ENCODE assay signal across 6 fruit fly cellular contexts in genomic region chr3R:29591481-29592138, dm6.
TF ChIP-seq lines count a peak whose summit lies in the region.

alph (plus strand) TSS chr3R:29591831.

- peak; percentile 76 to 82 for TF ChIP-seq CTCF in S2 (optimal IDR thresholded peaks at IDR 0.05; lab: Kevin White, UChicago)
- TF ChIP-seq CTCF in whole organism, embryonic (GFP tag; optimal IDR thresholded peaks at IDR 0.05; lab: Kevin White, UChicago), result peak; percentile 71

TF ChIP-seq in whole organism, adult, 20 proteins besides CTCF, POLR2A, EP300 and RAD21:
- no peak for TF ChIP-seq tj (GFP tag; optimal IDR thresholded peaks at IDR 0.05; lab: Kevin White, UChicago)
- peak; percentile 13 for TF ChIP-seq Hr96 (GFP tag; optimal IDR thresholded peaks at IDR 0.05; lab: Kevin White, UChicago)
- no peak for TF ChIP-seq kay (GFP tag; lab: Kevin White, UChicago; ENCODE audit: borderline replicate concordance)
- peak; percentile 20 for TF ChIP-seq toe (GFP tag; optimal IDR thresholded peaks at IDR 0.05; lab: Kevin White, UChicago)
- peak; percentile 28 for TF ChIP-seq Mnt (GFP tag; optimal IDR thresholded peaks at IDR 0.05; lab: Kevin White, UChicago)

TF ChIP-seq in whole organism, embryonic, 481 proteins besides CTCF, POLR2A, EP300 and RAD21 (continues in another document):
- TF ChIP-seq H2.0 (GFP tag; IDR thresholded peaks at IDR 0.05; lab: Robert Waterston, UW), result peak; percentile 13; the same call in 1 of the 2 replicates
- no peak for TF ChIP-seq CG6175 (GFP tag; IDR thresholded peaks at IDR 0.05; lab: Robert Waterston, UW)
- no peak for TF ChIP-seq sim (GFP tag; IDR thresholded peaks at IDR 0.05; lab: Robert Waterston, UW)
- TF ChIP-seq toy (GFP tag; IDR thresholded peaks at IDR 0.05; lab: Robert Waterston, UW), result no peak
- no peak for TF ChIP-seq Mes4 (GFP tag; optimal IDR thresholded peaks at IDR 0.05; lab: Kevin White, UChicago)
- TF ChIP-seq Asciz (GFP tag; optimal IDR thresholded peaks at IDR 0.05; lab: Kevin White, UChicago), result peak; percentile 23
- no peak for TF ChIP-seq CG30020 (tag; optimal IDR thresholded peaks at IDR 0.05; lab: Kevin White, UChicago)
- TF ChIP-seq Sin3A (optimal IDR thresholded peaks at IDR 0.05; lab: Kevin White, UChicago), result peak; percentile 78
- no peak for TF ChIP-seq Hmx (GFP tag; optimal IDR thresholded peaks at IDR 0.05; lab: Kevin White, UChicago)
- peak; percentile 8 for TF ChIP-seq CG1602 (GFP tag; optimal IDR thresholded peaks at IDR 0.05; lab: Kevin White, UChicago)
- TF ChIP-seq ara (GFP tag; IDR thresholded peaks at IDR 0.05; lab: Robert Waterston, UW), result 0 out of 2 replicates have a peak, but pooled peaks have one; percentile 15
- no peak for TF ChIP-seq dimm (GFP tag; IDR thresholded peaks at IDR 0.05; lab: Robert Waterston, UW)
- no peak for TF ChIP-seq CG15479 (GFP tag; optimal IDR thresholded peaks at IDR 0.05; lab: Kevin White, UChicago)
- no peak for TF ChIP-seq tio (GFP tag; optimal IDR thresholded peaks at IDR 0.05; lab: Kevin White, UChicago)
- TF ChIP-seq B-H2 (GFP tag; optimal IDR thresholded peaks at IDR 0.05; lab: Kevin White, UChicago), result no peak
- TF ChIP-seq vvl (GFP tag; IDR thresholded peaks at IDR 0.05; lab: Robert Waterston, UW), result peak; percentile 61
- no peak for TF ChIP-seq pnt (GFP tag; optimal IDR thresholded peaks at IDR 0.05; lab: Kevin White, UChicago)
- peak; percentile 97 for TF ChIP-seq Elba2 (GFP tag; optimal IDR thresholded peaks at IDR 0.05; lab: Kevin White, UChicago)
- TF ChIP-seq sc (optimal IDR thresholded peaks at IDR 0.05; lab: Kevin White, UChicago), result no peak
- TF ChIP-seq sc (GFP tag; optimal IDR thresholded peaks at IDR 0.05; lab: Kevin White, UChicago), result no peak
- TF ChIP-seq pros (GFP tag; optimal IDR thresholded peaks at IDR 0.05; lab: Kevin White, UChicago), result no peak
- TF ChIP-seq ro (GFP tag; IDR thresholded peaks at IDR 0.05; lab: Robert Waterston, UW), result no peak

TF ChIP-seq in whole organism, prepupa, 60 proteins besides CTCF, POLR2A, EP300 and RAD21 (continues in another document):
- TF ChIP-seq CG31627 (GFP tag; optimal IDR thresholded peaks at IDR 0.05; lab: Kevin White, UChicago) (peak; percentile 25), CG6808 (GFP tag; optimal IDR thresholded peaks at IDR 0.05; lab: Kevin White, UChicago) (no peak), Hr4 (GFP tag; optimal IDR thresholded peaks at IDR 0.05; lab: Kevin White, UChicago) (peak; percentile 54), esn (GFP tag; optimal IDR thresholded peaks at IDR 0.05; lab: Kevin White, UChicago) (peak; percentile 54), Ets96B (tag; optimal IDR thresholded peaks at IDR 0.05; lab: Kevin White, UChicago) (peak; percentile 50), CG1621 (tag; optimal IDR thresholded peaks at IDR 0.05; lab: Kevin White, UChicago) (no peak), achi (GFP tag; optimal IDR thresholded peaks at IDR 0.05; lab: Kevin White, UChicago) (peak; percentile 42), spab (GFP tag; optimal IDR thresholded peaks at IDR 0.05; lab: Kevin White, UChicago) (no peak), dac (GFP tag; optimal IDR thresholded peaks at IDR 0.05; lab: Kevin White, UChicago) (peak; percentile 11), salr (GFP tag; optimal IDR thresholded peaks at IDR 0.05; lab: Kevin White, UChicago) (no peak), Eip78C (GFP tag; lab: Kevin White, UChicago) (peak; percentile 89), vri (GFP tag; optimal IDR thresholded peaks at IDR 0.05; lab: Kevin White, UChicago) (peak; percentile 14), ss (GFP tag; optimal IDR thresholded peaks at IDR 0.05; lab: Kevin White, UChicago) (peak in 1 of 2 experiments; percentile 13), CG15336 (GFP tag; IDR thresholded peaks at IDR 0.05; lab: Robert Waterston, UW) (no peak), Hr39 (GFP tag; optimal IDR thresholded peaks at IDR 0.05; lab: Kevin White, UChicago) (peak; percentile 45), CG11902 (GFP tag; optimal IDR thresholded peaks at IDR 0.05; lab: Kevin White, UChicago) (no peak), CG11762 (GFP tag; optimal IDR thresholded peaks at IDR 0.05; lab: Kevin White, UChicago; ENCODE audit: insufficient read depth) (no peak), CG3032 (tag; optimal IDR thresholded peaks at IDR 0.05; lab: Kevin White, UChicago) (no peak), Gug (GFP tag; IDR thresholded peaks at IDR 0.05; lab: Robert Waterston, UW) (no peak), OdsH (GFP tag; optimal IDR thresholded peaks at IDR 0.05; lab: Kevin White, UChicago) (peak; percentile 63), lz (GFP tag; optimal IDR thresholded peaks at IDR 0.05; lab: Kevin White, UChicago) (peak; percentile 51), Sox14 (GFP tag; optimal IDR thresholded peaks at IDR 0.05; lab: Kevin White, UChicago) (peak; percentile 77), svp (GFP tag; lab: Kevin White, UChicago) (peak; percentile 82)

TF ChIP-seq in whole organism, pupa, 21 proteins besides CTCF, POLR2A, EP300 and RAD21:
- TF ChIP-seq CG15710 (tag; optimal IDR thresholded peaks at IDR 0.05; lab: Kevin White, UChicago), result no peak
- TF ChIP-seq CG32121 (GFP tag; IDR thresholded peaks at IDR 0.05; lab: Robert Waterston, UW), result no peak; the same call in 1 of the 2 replicates
- no peak for TF ChIP-seq fd96Ca (GFP tag; IDR thresholded peaks at IDR 0.05; lab: Robert Waterston, UW)
- peak; percentile 25; the same call in 1 of the 2 replicates for TF ChIP-seq CG12605 (GFP tag; IDR thresholded peaks at IDR 0.05; lab: Robert Waterston, UW)
- no peak for TF ChIP-seq CG14655 (GFP tag; optimal IDR thresholded peaks at IDR 0.05; lab: Kevin White, UChicago)
- peak; percentile 43 for TF ChIP-seq CG8159 (tag; optimal IDR thresholded peaks at IDR 0.05; lab: Kevin White, UChicago)
- TF ChIP-seq CG10348 (GFP tag; IDR thresholded peaks at IDR 0.05; lab: Robert Waterston, UW), result no peak
- peak; percentile 26 for TF ChIP-seq CG8301 (tag; optimal IDR thresholded peaks at IDR 0.05; lab: Kevin White, UChicago)
- no peak for TF ChIP-seq Snoo (tag; optimal IDR thresholded peaks at IDR 0.05; lab: Kevin White, UChicago)
- TF ChIP-seq rn (GFP tag; IDR thresholded peaks at IDR 0.05; lab: Robert Waterston, UW), result no peak
- TF ChIP-seq CG4496 (GFP tag; IDR thresholded peaks at IDR 0.05; lab: Robert Waterston, UW), result peak; percentile 45; the same call in 2 of the 3 replicates
- no peak; the same call in 1 of the 2 replicates for TF ChIP-seq Ets98B (GFP tag; IDR thresholded peaks at IDR 0.05; lab: Robert Waterston, UW)
- peak; percentile 43 for TF ChIP-seq CG9948 (tag; optimal IDR thresholded peaks at IDR 0.05; lab: Kevin White, UChicago)
- no peak for TF ChIP-seq gl (tag; optimal IDR thresholded peaks at IDR 0.05; lab: Kevin White, UChicago)
- peak; percentile 47 for TF ChIP-seq Pif1A (GFP tag; optimal IDR thresholded peaks at IDR 0.05; lab: Kevin White, UChicago)
- TF ChIP-seq CG13204 (GFP tag; optimal IDR thresholded peaks at IDR 0.05; lab: Kevin White, UChicago), result no peak
- TF ChIP-seq CG17806 (tag; optimal IDR thresholded peaks at IDR 0.05; lab: Kevin White, UChicago), result peak; percentile 44
- TF ChIP-seq EcR (GFP tag; optimal IDR thresholded peaks at IDR 0.05; lab: Kevin White, UChicago), result peak; percentile 18
- TF ChIP-seq D1 (tag; optimal IDR thresholded peaks at IDR 0.05; lab: Kevin White, UChicago), result no peak
- no peak for TF ChIP-seq CG34367 (tag; optimal IDR thresholded peaks at IDR 0.05; lab: Kevin White, UChicago)
- peak; percentile 29 for TF ChIP-seq Pif1B (GFP tag; optimal IDR thresholded peaks at IDR 0.05; lab: Kevin White, UChicago)

TF ChIP-seq in whole organism, wandering third instar larva, 38 proteins besides CTCF, POLR2A, EP300 and RAD21 (continues in another document):
- no peak for TF ChIP-seq CG32264 (GFP tag; optimal IDR thresholded peaks at IDR 0.05; lab: Kevin White, UChicago)
- no peak for TF ChIP-seq GATAd (GFP tag; optimal IDR thresholded peaks at IDR 0.05; lab: Kevin White, UChicago)
- peak; percentile 42 for TF ChIP-seq Myc (optimal IDR thresholded peaks at IDR 0.05; lab: Kevin White, UChicago)
- no peak for TF ChIP-seq N (GFP tag; optimal IDR thresholded peaks at IDR 0.05; lab: Kevin White, UChicago)
- no peak for TF ChIP-seq usp (GFP tag; optimal IDR thresholded peaks at IDR 0.05; lab: Kevin White, UChicago)
- TF ChIP-seq sage (GFP tag; optimal IDR thresholded peaks at IDR 0.05; lab: Kevin White, UChicago), result peak; percentile 22
- TF ChIP-seq dmrt93B (GFP tag; optimal IDR thresholded peaks at IDR 0.05; lab: Kevin White, UChicago), result no peak
- TF ChIP-seq Abd-B (GFP tag; optimal IDR thresholded peaks at IDR 0.05; lab: Kevin White, UChicago), result no peak
- no peak for TF ChIP-seq lola (GFP tag; optimal IDR thresholded peaks at IDR 0.05; lab: Kevin White, UChicago)
- no peak for TF ChIP-seq ey (GFP tag; optimal IDR thresholded peaks at IDR 0.05; lab: Kevin White, UChicago)
- TF ChIP-seq Rel (GFP tag; optimal IDR thresholded peaks at IDR 0.05; lab: Kevin White, UChicago), result no peak
- TF ChIP-seq Rel (tag; optimal IDR thresholded peaks at IDR 0.05; lab: Kevin White, UChicago), result no peak
- no peak for TF ChIP-seq Vsx2 (GFP tag; optimal IDR thresholded peaks at IDR 0.05; lab: Kevin White, UChicago; ENCODE audit: partially characterized antibody)
- no peak for TF ChIP-seq OdsH (GFP tag; optimal IDR thresholded peaks at IDR 0.05; lab: Kevin White, UChicago)
- TF ChIP-seq dl (GFP tag; optimal IDR thresholded peaks at IDR 0.05; lab: Kevin White, UChicago; ENCODE audit: insufficient read depth in 1 of 2, partially characterized antibody in 2 of 2), result no peak
- TF ChIP-seq psq (GFP tag; optimal IDR thresholded peaks at IDR 0.05; lab: Kevin White, UChicago), result no peak
- TF ChIP-seq Dfd (GFP tag; optimal IDR thresholded peaks at IDR 0.05; lab: Kevin White, UChicago), result no peak
- TF ChIP-seq brk (GFP tag; optimal IDR thresholded peaks at IDR 0.05; lab: Kevin White, UChicago), result peak; percentile 45
- peak; percentile 45 for TF ChIP-seq tai (GFP tag; optimal IDR thresholded peaks at IDR 0.05; lab: Kevin White, UChicago)
- peak; percentile 28 for TF ChIP-seq br (GFP tag; optimal IDR thresholded peaks at IDR 0.05; lab: Kevin White, UChicago)
- TF ChIP-seq pan (optimal IDR thresholded peaks at IDR 0.05; lab: Kevin White, UChicago), result no peak
- TF ChIP-seq sv (GFP tag; optimal IDR thresholded peaks at IDR 0.05; lab: Kevin White, UChicago), result peak; percentile 31
- no peak for TF ChIP-seq jim (GFP tag; optimal IDR thresholded peaks at IDR 0.05; lab: Kevin White, UChicago)
- no peak for TF ChIP-seq Sp1 (GFP tag; optimal IDR thresholded peaks at IDR 0.05; lab: Kevin White, UChicago)
- TF ChIP-seq CG9705 (GFP tag; optimal IDR thresholded peaks at IDR 0.05; lab: Kevin White, UChicago), result no peak
- no peak for TF ChIP-seq Hr83 (GFP tag; optimal IDR thresholded peaks at IDR 0.05; lab: Kevin White, UChicago; ENCODE audit: poor library complexity, severe bottlenecking)
- TF ChIP-seq CrebA (GFP tag; optimal IDR thresholded peaks at IDR 0.05; lab: Kevin White, UChicago; ENCODE audit: borderline replicate concordance), result no peak
- TF ChIP-seq woc (GFP tag; optimal IDR thresholded peaks at IDR 0.05; lab: Kevin White, UChicago), result no peak
- no peak for TF ChIP-seq Dif (GFP tag; optimal IDR thresholded peaks at IDR 0.05; lab: Kevin White, UChicago; ENCODE audit: partially characterized antibody)
- TF ChIP-seq rgr (GFP tag; optimal IDR thresholded peaks at IDR 0.05; lab: Kevin White, UChicago), result peak; percentile 44
